Fruit fly (Drosophila melanogaster): ENCODE results near the gene sowah.

The sowah gene

DNA sequence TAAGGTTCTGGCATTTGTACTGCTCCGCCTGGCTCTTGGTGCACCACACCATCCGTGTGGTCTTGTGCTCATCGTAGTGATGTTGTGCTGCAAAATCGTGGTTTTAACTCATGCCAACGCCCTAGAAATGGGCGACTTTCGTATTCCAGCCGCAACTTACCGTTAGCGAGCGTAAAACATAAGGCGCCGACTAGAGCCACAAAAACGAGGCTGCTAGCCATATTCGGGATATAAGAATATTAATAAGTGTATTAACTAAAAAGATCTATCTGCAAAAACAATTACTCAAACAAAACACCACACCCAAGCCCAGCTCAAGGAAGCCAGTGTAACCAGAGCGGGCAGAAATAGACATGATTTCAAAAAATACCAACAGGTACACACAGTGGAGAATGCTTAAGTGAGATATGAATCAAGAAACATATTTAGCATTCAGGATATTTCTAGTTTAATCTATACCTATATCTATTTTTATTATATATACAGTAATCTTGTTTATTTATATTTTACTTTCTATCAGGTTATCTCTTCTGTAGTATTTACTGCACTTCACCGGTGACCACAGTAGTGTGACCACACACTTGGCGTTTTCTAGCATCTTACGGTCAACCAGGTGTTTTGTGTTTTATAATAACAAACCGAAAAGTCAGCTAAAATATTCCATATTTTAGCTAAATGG, 38.8 kb downstream of the sowah start, which contains the start of the genes Tsf2 and CG34242 (continued):
- TF ChIP-seq dmrt11E (tag; optimal IDR thresholded peaks at IDR 0.05) (no peak), CG34376 (GFP tag; optimal IDR thresholded peaks at IDR 0.05) (no peak), Dref (GFP tag; IDR thresholded peaks at IDR 0.05) (no peak), CG10543 (GFP tag; optimal IDR thresholded peaks at IDR 0.05) (peak; percentile 52), seq (GFP tag; IDR thresholded peaks at IDR 0.05) (no peak), CG10959 (GFP tag; IDR thresholded peaks at IDR 0.05) (peak; percentile 68), Sry-δ (GFP tag; optimal IDR thresholded peaks at IDR 0.05) (no peak), p53 (GFP tag; optimal IDR thresholded peaks at IDR 0.05) (no peak), CG31224 (GFP tag; IDR thresholded peaks at IDR 0.05) (peak; percentile 67), CG11093 (GFP tag; IDR thresholded peaks at IDR 0.05) (peak; percentile 75; the same call in 2 of the 3 replicates), Nf-YC (tag; optimal IDR thresholded peaks at IDR 0.05) (peak; percentile 55), CG33213 (GFP tag; optimal IDR thresholded peaks at IDR 0.05) (peak; percentile 20), CG13123 (GFP tag; optimal IDR thresholded peaks at IDR 0.05) (no peak), mld (GFP tag; IDR thresholded peaks at IDR 0.05; ENCODE audit: partially characterized antibody) (no peak), psq (GFP tag; optimal IDR thresholded peaks at IDR 0.05) (no peak), CG17568 (GFP tag; optimal IDR thresholded peaks at IDR 0.05) (no peak), Hr39 (optimal IDR thresholded peaks at IDR 0.05) (no peak), CG17186 (GFP tag; optimal IDR thresholded peaks at IDR 0.05) (peak; percentile 56), Mrtf (GFP tag; IDR thresholded peaks at IDR 0.05) (peak; percentile 87; the same call in 2 of the 3 replicates), CG11085 (GFP tag; IDR thresholded peaks at IDR 0.05) (peak; percentile 89), CG11247 (GFP tag; IDR thresholded peaks at IDR 0.05) (peak; percentile 93), Dad (GFP tag; optimal IDR thresholded peaks at IDR 0.05) (no peak), rib (GFP tag; IDR thresholded peaks at IDR 0.05) (peak; percentile 72), cg (GFP tag; optimal IDR thresholded peaks at IDR 0.05) (no peak), br (optimal IDR thresholded peaks at IDR 0.05) (no peak), btn (GFP tag; optimal IDR thresholded peaks at IDR 0.05) (no peak), CrebB (tag; optimal IDR thresholded peaks at IDR 0.05) (no peak), Nf-YA (GFP tag; IDR thresholded peaks at IDR 0.05) (peak; percentile 91), trem (tag; optimal IDR thresholded peaks at IDR 0.05) (peak; percentile 88), CG15514 (GFP tag; optimal IDR thresholded peaks at IDR 0.05) (peak; percentile 90), CG31388 (GFP tag; optimal IDR thresholded peaks at IDR 0.05) (peak; percentile 81), CG3281 (GFP tag; optimal IDR thresholded peaks at IDR 0.05) (peak; percentile 71), Gug (GFP tag; IDR thresholded peaks at IDR 0.05) (peak; percentile 91), tin (GFP tag; optimal IDR thresholded peaks at IDR 0.05) (peak; percentile 74), ranshi (GFP tag; IDR thresholded peaks at IDR 0.05) (peak; percentile 95), CG1832 (GFP tag; optimal IDR thresholded peaks at IDR 0.05) (no peak), bbx (GFP tag; IDR thresholded peaks at IDR 0.05; ENCODE audit: partially characterized antibody) (no peak), B-H1 (GFP tag; IDR thresholded peaks at IDR 0.05) (peak; percentile 54; the same call in 2 of the 3 replicates), pnt (GFP tag; optimal IDR thresholded peaks at IDR 0.05) (no peak), CG30020 (tag; optimal IDR thresholded peaks at IDR 0.05) (peak; percentile 69), otp (GFP tag; IDR thresholded peaks at IDR 0.05) (peak; percentile 72; the same call in 1 of the 3 replicates), usp (GFP tag; optimal IDR thresholded peaks at IDR 0.05) (no peak), CG7839 (tag; optimal IDR thresholded peaks at IDR 0.05) (peak; percentile 52), D (optimal IDR thresholded peaks at IDR 0.05) (no peak), D (GFP tag; optimal IDR thresholded peaks at IDR 0.05) (peak; percentile 66), sim (GFP tag; IDR thresholded peaks at IDR 0.05) (peak; percentile 58; the same call in 1 of the 2 replicates), Ssrp (tag; optimal IDR thresholded peaks at IDR 0.05) (peak; percentile 21), chinmo (GFP tag; IDR thresholded peaks at IDR 0.05; ENCODE audit: partially characterized antibody) (no peak), CG14667 (GFP tag; IDR thresholded peaks at IDR 0.05) (peak; percentile 97), lbe (GFP tag; optimal IDR thresholded peaks at IDR 0.05) (peak; percentile 66), shn (GFP tag; optimal IDR thresholded peaks at IDR 0.05) (no peak)
